Fruit fly (Drosophila melanogaster) whole organism, embryonic: ENCODE data around the gene CHOp24.

Experiments used
- B-H1 ChIP-seq: fragments of 200-800 bp; sonication (Bioruptor generic); IDR thresholded peaks from 3 replicates; pipeline ENCODE4 v1.3.6; 2022; ENCODE audit warnings: missing biosample characterization, missing genetic modification characterization
- Blimp-1 ChIP-seq: fragments of 200-800 bp; sonication (Bioruptor generic); optimal IDR thresholded peaks from 3 replicates; lab custom pipeline; 2018; ENCODE audit warnings: missing biosample characterization, missing genetic modification characterization, mild to moderate bottlenecking, moderate library complexity, missing genetic modification reagents
- C15 ChIP-seq: fragments of 200-800 bp; sonication (Bioruptor generic); IDR thresholded peaks from 3 replicates; pipeline ENCODE4 v1.3.6; 2022; ENCODE audit warnings: missing biosample characterization, missing genetic modification characterization
- CG10979 ChIP-seq: fragments of 200-800 bp; sonication (Bioruptor generic); optimal IDR thresholded peaks from 2 replicates; lab custom pipeline; 2018; ENCODE audit warnings: missing biosample characterization, mild to moderate bottlenecking, missing genetic modification characterization, moderate library complexity
- CG11456 ChIP-seq: fragments of 200-800 bp; sonication (Bioruptor generic); IDR thresholded peaks from 3 replicates; pipeline ENCODE4 v1.3.6; 2022; ENCODE audit warnings: missing biosample characterization, missing genetic modification characterization
- CG12659 ChIP-seq: fragments of 200-800 bp; sonication (Bioruptor generic); optimal IDR thresholded peaks from 3 replicates; lab custom pipeline; 2017; ENCODE audit warnings: mild to moderate bottlenecking, missing biosample characterization, missing genetic modification reagents, missing genetic modification characterization
- CG12769 ChIP-seq: fragments of 200-800 bp; sonication (Bioruptor generic); optimal IDR thresholded peaks from 2 replicates; lab custom pipeline; 2019; ENCODE audit warnings: missing biosample characterization, mild to moderate bottlenecking, missing genetic modification characterization, moderate library complexity
- CG14667 ChIP-seq: fragments of 200-800 bp; sonication (Bioruptor generic); IDR thresholded peaks from 2 replicates; pipeline ENCODE4 v1.3.6; 2022; ENCODE audit warnings: missing biosample characterization, missing genetic modification characterization
- CG15073 ChIP-seq: fragments of 200-800 bp; sonication (Bioruptor generic); optimal IDR thresholded peaks from 2 replicates; lab custom pipeline; 2016; ENCODE audit warnings: missing biosample characterization, missing genetic modification characterization
- CG17361 ChIP-seq: fragments of 200-800 bp; sonication (Bioruptor generic); IDR thresholded peaks from 3 replicates; pipeline ENCODE4 v1.3.6; 2022; ENCODE audit warnings: missing biosample characterization, missing genetic modification characterization
- CG18262 ChIP-seq: fragments of 200-800 bp; optimal IDR thresholded peaks from 3 replicates; lab custom pipeline; 2019; ENCODE audit warnings: missing biosample characterization, mild to moderate bottlenecking, missing genetic modification characterization, moderate library complexity
- CG18619 ChIP-seq: fragments of 200-800 bp; sonication (Bioruptor generic); optimal IDR thresholded peaks from 3 replicates; lab custom pipeline; 2017; ENCODE audit warnings: missing biosample characterization, mild to moderate bottlenecking, missing genetic modification characterization
- CG2875 ChIP-seq: fragments of 200-800 bp; sonication (Bioruptor generic); optimal IDR thresholded peaks from 2 replicates; lab custom pipeline; 2017; ENCODE audit warnings: missing biosample characterization, mild to moderate bottlenecking, missing genetic modification characterization, missing genetic modification reagents
- CG3065 ChIP-seq: fragments of 200-800 bp; sonication (Bioruptor generic); optimal IDR thresholded peaks from 2 replicates; lab custom pipeline; 2016; ENCODE audit warnings: missing biosample characterization, missing genetic modification characterization
- CG4707 ChIP-seq: fragments of 200-800 bp; sonication (Bioruptor generic); optimal IDR thresholded peaks from 2 replicates; lab custom pipeline; 2018; ENCODE audit warnings: missing biosample characterization, mild to moderate bottlenecking, missing genetic modification characterization, moderate library complexity
- CG4820 ChIP-seq: fragments of 200-800 bp; sonication (Bioruptor generic); optimal IDR thresholded peaks from 3 replicates; lab custom pipeline; 2016; ENCODE audit warnings: missing biosample characterization, missing genetic modification characterization
- CG6254 ChIP-seq: fragments of 200-800 bp; sonication (Bioruptor generic); optimal IDR thresholded peaks from 3 replicates; lab custom pipeline; 2017; ENCODE audit warnings: mild to moderate bottlenecking, missing biosample characterization, missing genetic modification reagents, missing genetic modification characterization
- CG6854 ChIP-seq: fragments of 200-800 bp; sonication (Bioruptor generic); optimal IDR thresholded peaks from 3 replicates; lab custom pipeline; 2017; ENCODE audit warnings: missing biosample characterization, mild to moderate bottlenecking, missing genetic modification characterization
- CG7786 ChIP-seq: fragments of 200-800 bp; sonication (Bioruptor generic); optimal IDR thresholded peaks from 2 replicates; lab custom pipeline; 2016; ENCODE audit warnings: missing biosample characterization, missing genetic modification characterization
- CG8089 ChIP-seq: fragments of 200-800 bp; sonication (Bioruptor generic); optimal IDR thresholded peaks from 3 replicates; lab custom pipeline; 2016; ENCODE audit warnings: missing biosample characterization, missing genetic modification characterization
- CG8290 ChIP-seq, 3 experiments: fragments of 200-800 bp; sonication (Bioruptor generic); optimal IDR thresholded peaks; 2 replicates each; lab custom pipeline; 2016 to 2019; ENCODE audit warnings: missing biosample characterization in 3 of 3, missing genetic modification characterization in 3 of 3, mild to moderate bottlenecking in 2 of 3, moderate library complexity in 1 of 3
- CG8388 ChIP-seq: fragments of 200-800 bp; sonication (Bioruptor generic); optimal IDR thresholded peaks from 2 replicates; lab custom pipeline; 2019; ENCODE audit warnings: missing biosample characterization, mild to moderate bottlenecking, missing genetic modification characterization, moderate library complexity
- CG9932 ChIP-seq: fragments of 200-800 bp; sonication (Bioruptor generic); IDR thresholded peaks from 2 replicates; pipeline ENCODE4 v1.3.6; 2022; ENCODE audit warnings: missing biosample characterization, missing genetic modification characterization
- Camta ChIP-seq: fragments of 200-800 bp; sonication (Bioruptor generic); optimal IDR thresholded peaks from 2 replicates; lab custom pipeline; 2016; ENCODE audit warnings: missing biosample characterization, missing genetic modification characterization
- CoRest ChIP-seq: fragments of 200-800 bp; sonication (Bioruptor generic); optimal IDR thresholded peaks from 3 replicates; lab custom pipeline; 2018; ENCODE audit warnings: missing biosample characterization, mild to moderate bottlenecking, missing genetic modification characterization, moderate library complexity
- Elba2 ChIP-seq: fragments of 200-800 bp; sonication (Bioruptor generic); optimal IDR thresholded peaks from 3 replicates; lab custom pipeline; 2016; ENCODE audit warnings: missing biosample characterization, missing genetic modification characterization
- HLHmδ ChIP-seq: fragments of 200-800 bp; sonication (Bioruptor generic); optimal IDR thresholded peaks from 2 replicates; lab custom pipeline; 2018; ENCODE audit warnings: missing biosample characterization, mild to moderate bottlenecking, missing genetic modification characterization, moderate library complexity
- Hr3 ChIP-seq: fragments of 200-800 bp; sonication (Bioruptor generic); optimal IDR thresholded peaks from 3 replicates; lab custom pipeline; 2016; ENCODE audit warnings: missing biosample characterization, missing genetic modification characterization
- Lim3 ChIP-seq: fragments of 200-800 bp; sonication (Bioruptor generic); IDR thresholded peaks from 2 replicates; pipeline ENCODE4 v1.3.6; 2022; ENCODE audit warnings: missing biosample characterization, missing genetic modification characterization
- Nf-YB ChIP-seq: fragments of 200-800 bp; sonication (Bioruptor generic); optimal IDR thresholded peaks from 3 replicates; lab custom pipeline; 2019; ENCODE audit warnings: missing biosample characterization, mild to moderate bottlenecking, missing genetic modification characterization, moderate library complexity
- Taf1 ChIP-seq: fragments of 200-800 bp; sonication (Bioruptor generic); IDR thresholded peaks from 2 replicates; pipeline ENCODE4 v1.3.6; 2022; ENCODE audit warnings: missing biosample characterization, missing genetic modification characterization
- Trl ChIP-seq, 3 experiments: fragments of >200 bp in 2 of 3; fragments of 200-800 bp in 1 of 3; sonication (Bioruptor generic) in 1 of 3; optimal IDR thresholded peaks; 2 replicates in 1 of 3; 3 replicates in 2 of 3; lab custom pipeline; 2016 to 2017; ENCODE audit warnings: missing biosample characterization in 1 of 3, missing genetic modification characterization in 1 of 3
- dmrt11E ChIP-seq: fragments of 200-800 bp; sonication (Bioruptor generic); optimal IDR thresholded peaks from 3 replicates; lab custom pipeline; 2018; ENCODE audit warnings: missing biosample characterization, mild to moderate bottlenecking, missing genetic modification characterization, moderate library complexity
- eve ChIP-seq, 2 experiments: fragments of >200 bp; optimal IDR thresholded peaks; 2 replicates each; lab custom pipeline; 2017; ENCODE audit warnings: missing biosample characterization in 2 of 2, missing genetic modification characterization in 2 of 2
- fd64A ChIP-seq: fragments of 200-800 bp; sonication (Bioruptor generic); optimal IDR thresholded peaks from 3 replicates; lab custom pipeline; 2018; ENCODE audit warnings: missing biosample characterization, mild to moderate bottlenecking, missing genetic modification characterization
- fu2 ChIP-seq: fragments of 200-800 bp; sonication (Bioruptor generic); optimal IDR thresholded peaks from 2 replicates; lab custom pipeline; 2016; ENCODE audit warnings: missing biosample characterization, missing genetic modification characterization
- gcm ChIP-seq: fragments of 200-800 bp; sonication (Bioruptor generic); optimal IDR thresholded peaks from 2 replicates; lab custom pipeline; 2019; ENCODE audit warnings: missing biosample characterization, mild to moderate bottlenecking, missing genetic modification characterization, moderate library complexity
- jing ChIP-seq: fragments of 200-800 bp; sonication (Bioruptor generic); optimal IDR thresholded peaks from 2 replicates; lab custom pipeline; 2018; ENCODE audit warnings: missing biosample characterization, mild to moderate bottlenecking, missing genetic modification characterization
- maf-S ChIP-seq: fragments of 200-800 bp; sonication (Bioruptor generic); optimal IDR thresholded peaks from 2 replicates; lab custom pipeline; 2016; ENCODE audit warnings: missing biosample characterization, missing genetic modification characterization
- org-1 ChIP-seq: fragments of 200-800 bp; sonication (Bioruptor generic); optimal IDR thresholded peaks from 2 replicates; lab custom pipeline; 2017; ENCODE audit warnings: missing biosample characterization, missing genetic modification characterization
- pita ChIP-seq: fragments of 200-800 bp; sonication (Bioruptor generic); optimal IDR thresholded peaks from 2 replicates; lab custom pipeline; 2017; ENCODE audit warnings: missing biosample characterization, mild to moderate bottlenecking, missing genetic modification characterization
- prd ChIP-seq, 3 experiments: fragments of >200 bp in 2 of 3; fragments of 200-800 bp in 1 of 3; sonication (Bioruptor generic) in 1 of 3; optimal IDR thresholded peaks in 2 of 3; IDR thresholded peaks in 1 of 3; 2 replicates in 2 of 3; 3 replicates in 1 of 3; pipeline versions ENCODE4 v1.3.6 to Lab custom; 2017 to 2022; ENCODE audit warnings: missing biosample characterization in 1 of 3, missing genetic modification characterization in 1 of 3
- ranshi ChIP-seq: fragments of 200-800 bp; sonication (Bioruptor generic); IDR thresholded peaks from 2 replicates; pipeline ENCODE4 v1.3.6; 2022; ENCODE audit warnings: missing biosample characterization, missing genetic modification characterization
- ro ChIP-seq: fragments of 200-800 bp; sonication (Bioruptor generic); IDR thresholded peaks from 2 replicates; pipeline ENCODE4 v1.3.6; 2022; ENCODE audit warnings: missing biosample characterization, missing genetic modification characterization
- sens ChIP-seq: fragments of 200-800 bp; sonication (Bioruptor generic); peaks from one replicate; lab custom pipeline; 2016; ENCODE audit warnings: missing biosample characterization, missing genetic modification characterization
- ssp ChIP-seq: fragments of 200-800 bp; sonication (Bioruptor generic); IDR thresholded peaks from 2 replicates; pipeline ENCODE4 v1.3.6; 2022; ENCODE audit warnings: missing biosample characterization, missing genetic modification characterization
- trem ChIP-seq: fragments of 200-800 bp; optimal IDR thresholded peaks from 3 replicates; lab custom pipeline; 2019; ENCODE audit warnings: missing biosample characterization, mild to moderate bottlenecking, missing genetic modification characterization, moderate library complexity

CHOp24 gene

DNA sequence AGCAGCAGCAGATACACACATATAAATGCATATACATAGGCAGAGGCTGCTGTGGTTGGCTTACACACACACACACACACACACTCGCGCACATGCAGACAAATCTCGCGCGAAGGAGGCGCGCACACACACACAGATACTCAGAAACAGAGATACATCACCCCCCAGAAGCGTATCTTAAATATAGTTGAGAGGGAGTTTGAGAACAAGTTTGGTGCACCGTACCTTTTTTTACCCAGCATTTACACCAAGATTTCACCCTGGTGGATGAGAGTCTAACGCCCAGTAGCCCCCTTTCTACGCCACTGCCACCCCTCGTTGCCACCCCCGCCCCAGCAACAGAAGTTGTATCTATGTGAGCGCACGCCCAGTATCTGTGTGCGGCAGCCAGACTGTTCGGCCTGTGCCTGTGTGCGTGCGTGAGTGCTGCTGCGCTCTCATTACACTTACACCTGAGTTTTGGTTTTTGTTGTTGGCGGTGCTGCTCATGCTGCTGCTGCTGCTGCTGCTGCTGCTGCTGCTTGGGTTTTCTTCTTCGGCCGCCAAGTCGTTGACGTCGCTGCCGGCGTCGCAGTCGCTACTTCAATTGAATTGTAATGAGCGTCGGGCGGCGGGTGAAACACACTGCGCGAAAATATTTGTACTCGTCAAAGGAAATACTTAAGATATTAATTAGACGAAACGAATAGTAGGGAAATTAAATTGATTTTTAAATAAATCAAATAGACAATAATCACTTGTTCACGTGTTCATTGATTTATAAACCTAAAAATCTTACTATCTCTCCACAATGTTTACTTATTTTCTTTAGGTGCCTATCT is 49.5 kb downstream of the CHOp24 start (continued):
- peak; percentile 81 for TF ChIP-seq CG9932 (GFP tag; lab: Robert Waterston, UW)
- peak; percentile 73 for TF ChIP-seq CG18619 (GFP tag; lab: Kevin White, UChicago)
- TF ChIP-seq CG6854 (GFP tag; lab: Kevin White, UChicago): peak; percentile 48
- TF ChIP-seq CG4820 (GFP tag; lab: Kevin White, UChicago): peak; percentile 87
- TF ChIP-seq CG11456 (GFP tag; lab: Robert Waterston, UW): peak; percentile 93
- TF ChIP-seq Nf-YB (GFP tag; lab: Kevin White, UChicago): peak; percentile 96
- TF ChIP-seq ro (GFP tag; lab: Robert Waterston, UW): peak; percentile 84
- no peak for TF ChIP-seq HLHmδ
- no peak for TF ChIP-seq prd (optimal IDR thresholded peaks at IDR 0.05; lab: Kevin White, UChicago)
- peak; percentile 97 for TF ChIP-seq prd (GFP tag; IDR thresholded peaks at IDR 0.05; lab: Robert Waterston, UW)
- TF ChIP-seq CG12769 (tag; lab: Kevin White, UChicago): peak; percentile 93
- peak; percentile 89 for TF ChIP-seq dmrt11E (tag; lab: Kevin White, UChicago)
- TF ChIP-seq jing (GFP tag; lab: Kevin White, UChicago): peak; percentile 90
- TF ChIP-seq Taf1 (GFP tag; lab: Robert Waterston, UW): peak; percentile 91
- peak; percentile 81 for TF ChIP-seq B-H1 (GFP tag; lab: Robert Waterston, UW)
- no peak for TF ChIP-seq maf-S (GFP tag; lab: Kevin White, UChicago)
- TF ChIP-seq Camta (GFP tag; lab: Kevin White, UChicago): no peak
- peak; percentile 59 for TF ChIP-seq CG8089 (GFP tag; lab: Kevin White, UChicago)
- peak; percentile 79 for TF ChIP-seq Hr3 (GFP tag; lab: Kevin White, UChicago)
- TF ChIP-seq CG14667 (GFP tag; lab: Robert Waterston, UW): peak; percentile 92
- TF ChIP-seq CG18262 (tag; lab: Kevin White, UChicago): peak; percentile 82
- peak; percentile 89 for TF ChIP-seq org-1 (GFP tag; lab: Kevin White, UChicago)
- TF ChIP-seq Lim3 (GFP tag; lab: Robert Waterston, UW): peak; percentile 51; the same call in 1 of the 2 replicates
- TF ChIP-seq CG7786: peak; percentile 50
- peak; percentile 23 for TF ChIP-seq fu2 (GFP tag; lab: Kevin White, UChicago)
- TF ChIP-seq CG8388 (GFP tag; lab: Kevin White, UChicago): peak; percentile 73
- peak; percentile 11 to 18 for TF ChIP-seq Trl (optimal IDR thresholded peaks at IDR 0.05; lab: Kevin White, UChicago)
- TF ChIP-seq Trl (GFP tag; optimal IDR thresholded peaks at IDR 0.05; lab: Kevin White, UChicago): peak; percentile 49
- TF ChIP-seq CG4707 (GFP tag; lab: Kevin White, UChicago): peak; percentile 49
- TF ChIP-seq CG3065 (GFP tag; lab: Kevin White, UChicago): peak; percentile 60
- TF ChIP-seq gcm (GFP tag; lab: Kevin White, UChicago): peak; percentile 26
- TF ChIP-seq eve (GFP tag; optimal IDR thresholded peaks at IDR 0.05; lab: Kevin White, UChicago): no peak
- peak; percentile 95 for TF ChIP-seq ranshi
- peak; percentile 89 for TF ChIP-seq sens
- no peak for TF ChIP-seq C15
- peak; percentile 25 for TF ChIP-seq Elba2
- TF ChIP-seq ssp: peak; percentile 83
- TF ChIP-seq CG6254 (GFP tag; lab: Kevin White, UChicago): peak; percentile 56
- TF ChIP-seq fd64A (GFP tag; lab: Kevin White, UChicago): peak; percentile 51
- peak; percentile 77 for TF ChIP-seq CG12659 (GFP tag; lab: Kevin White, UChicago)
- peak; percentile 79 for TF ChIP-seq CG10979 (tag; lab: Kevin White, UChicago)
- peak; percentile 15 for TF ChIP-seq trem (tag; lab: Kevin White, UChicago)
- peak; percentile 46 for TF ChIP-seq Blimp-1 (GFP tag; lab: Kevin White, UChicago)
- peak; percentile 85 for TF ChIP-seq CoRest (tag; lab: Kevin White, UChicago)
- TF ChIP-seq CG15073 (GFP tag; lab: Kevin White, UChicago): peak; percentile 4
- TF ChIP-seq CG17361 (GFP tag; lab: Robert Waterston, UW): peak; percentile 77
- TF ChIP-seq CG2875 (GFP tag; lab: Kevin White, UChicago): peak; percentile 75
- peak; percentile 14 for TF ChIP-seq CG8290 (GFP tag; optimal IDR thresholded peaks at IDR 0.05; lab: Kevin White, UChicago)
- peak in 1 of 2 experiments; percentile 96 for TF ChIP-seq CG8290 (tag; optimal IDR thresholded peaks at IDR 0.05; lab: Kevin White, UChicago)
- TF ChIP-seq pita (GFP tag; lab: Kevin White, UChicago): no peak
